Fruit fly (Drosophila melanogaster) whole organism, prepupa: Measurements from ENCODE around the gene msi.

Experiments
- Blimp-1 ChIP-seq: fragments of 200-800 bp; sonication (Bioruptor generic); optimal IDR thresholded peaks from 3 replicates; lab custom pipeline; 2017; ENCODE audit warnings: missing biosample characterization, missing genetic modification characterization, mild to moderate bottlenecking, moderate library complexity, missing genetic modification reagents
- CG10631 ChIP-seq: fragments of 200-800 bp; sonication (Bioruptor generic); optimal IDR thresholded peaks from 2 replicates; lab custom pipeline; 2016; ENCODE audit warnings: missing biosample characterization, missing genetic modification characterization
- CG11294 ChIP-seq: fragments of 200-800 bp; sonication (Bioruptor generic); IDR thresholded peaks from 2 replicates; pipeline ENCODE4 v1.3.6; 2022; ENCODE audit warnings: missing biosample characterization, missing genetic modification characterization
- CG11762 ChIP-seq: fragments of 200-800 bp; sonication (Bioruptor generic); optimal IDR thresholded peaks from 3 replicates; lab custom pipeline; 2016; ENCODE audit warnings: missing biosample characterization, missing genetic modification characterization; ENCODE audit not compliant: insufficient read depth
- CG15336 ChIP-seq: fragments of 200-800 bp; sonication (Bioruptor generic); IDR thresholded peaks from 2 replicates; pipeline ENCODE4 v1.3.6; 2022; ENCODE audit warnings: missing biosample characterization, missing genetic modification characterization
- CG1621 ChIP-seq: fragments of 200-800 bp; sonication (Bioruptor generic); optimal IDR thresholded peaks from 3 replicates; lab custom pipeline; 2018; ENCODE audit warnings: missing biosample characterization, mild to moderate bottlenecking, missing genetic modification characterization
- CG3032 ChIP-seq: fragments of 200-800 bp; optimal IDR thresholded peaks from 2 replicates; lab custom pipeline; 2019; ENCODE audit warnings: missing biosample characterization, mild to moderate bottlenecking, missing genetic modification characterization, moderate library complexity
- CG32006 ChIP-seq: fragments of 200-800 bp; sonication (Bioruptor generic); optimal IDR thresholded peaks from 3 replicates; lab custom pipeline; 2017; ENCODE audit warnings: missing biosample characterization, mild to moderate bottlenecking, missing genetic modification characterization
- CG34406 ChIP-seq: fragments of 200-800 bp; sonication (Bioruptor generic); optimal IDR thresholded peaks from 3 replicates; lab custom pipeline; 2016; ENCODE audit warnings: missing biosample characterization, missing genetic modification characterization
- CG3919 ChIP-seq: fragments of 200-800 bp; sonication (Bioruptor generic); optimal IDR thresholded peaks from 3 replicates; lab custom pipeline; 2016; ENCODE audit warnings: missing biosample characterization, missing genetic modification characterization
- CG6163 ChIP-seq: fragments of 200-800 bp; sonication (Bioruptor generic); IDR thresholded peaks from 3 replicates; pipeline ENCODE4 v1.3.6; 2022; ENCODE audit warnings: missing biosample characterization, missing genetic modification characterization
- CG6276 ChIP-seq: fragments of 200-800 bp; sonication (Bioruptor generic); optimal IDR thresholded peaks from 2 replicates; lab custom pipeline; 2017; ENCODE audit warnings: missing biosample characterization, mild to moderate bottlenecking, missing genetic modification characterization
- CG6808 ChIP-seq: fragments of 200-800 bp; sonication (Bioruptor generic); optimal IDR thresholded peaks from 3 replicates; lab custom pipeline; 2017; ENCODE audit warnings: missing biosample characterization, missing genetic modification characterization, mild to moderate bottlenecking, moderate library complexity, missing genetic modification reagents
- CG6854 ChIP-seq: fragments of 200-800 bp; sonication (Bioruptor generic); optimal IDR thresholded peaks from 2 replicates; lab custom pipeline; 2017; ENCODE audit warnings: missing biosample characterization, mild to moderate bottlenecking, missing genetic modification characterization
- CG7368 ChIP-seq: fragments of 200-800 bp; sonication (Bioruptor generic); optimal IDR thresholded peaks from 3 replicates; lab custom pipeline; 2016; ENCODE audit warnings: missing biosample characterization, missing genetic modification characterization
- CG8119 ChIP-seq: fragments of 200-800 bp; sonication (Bioruptor generic); IDR thresholded peaks from 3 replicates; pipeline ENCODE4 v1.3.6; 2022; ENCODE audit warnings: missing biosample characterization, missing genetic modification characterization
- CG8319 ChIP-seq: fragments of 200-800 bp; sonication (Bioruptor generic); optimal IDR thresholded peaks from 3 replicates; lab custom pipeline; 2016; ENCODE audit warnings: missing biosample characterization, missing genetic modification characterization
- CG8632 ChIP-seq: fragments of 200-800 bp; sonication (Bioruptor generic); optimal IDR thresholded peaks from 3 replicates; lab custom pipeline; 2016; ENCODE audit warnings: missing biosample characterization, missing genetic modification characterization
- CG9139 ChIP-seq: fragments of 200-800 bp; sonication (Bioruptor generic); optimal IDR thresholded peaks from 3 replicates; lab custom pipeline; 2017; ENCODE audit warnings: missing biosample characterization, mild to moderate bottlenecking, missing genetic modification characterization
- Eip78C ChIP-seq: fragments of 200-800 bp; sonication (Bioruptor generic); peaks from one replicate; lab custom pipeline; 2016; ENCODE audit warnings: missing biosample characterization, missing genetic modification characterization
- Ets21C ChIP-seq: fragments of 200-800 bp; sonication (Bioruptor generic); optimal IDR thresholded peaks from 3 replicates; lab custom pipeline; 2016; ENCODE audit warnings: missing biosample characterization, missing genetic modification characterization
- Ets96B ChIP-seq: fragments of 200-800 bp; optimal IDR thresholded peaks from 2 replicates; lab custom pipeline; 2019; ENCODE audit warnings: missing biosample characterization, mild to moderate bottlenecking, missing genetic modification characterization, moderate library complexity
- Hr38 ChIP-seq: sonication (Bioruptor generic); optimal IDR thresholded peaks from 2 replicates; lab custom pipeline; 2016; ENCODE audit warnings: missing biosample characterization, missing genetic modification characterization
- Hr39 ChIP-seq: fragments of 200-800 bp; sonication (Bioruptor generic); optimal IDR thresholded peaks from 2 replicates; lab custom pipeline; 2016; ENCODE audit warnings: missing biosample characterization, missing genetic modification characterization
- Hr4 ChIP-seq: fragments of 200-800 bp; sonication (Bioruptor generic); optimal IDR thresholded peaks from 3 replicates; lab custom pipeline; 2016; ENCODE audit warnings: missing biosample characterization, missing genetic modification characterization
- Met ChIP-seq: fragments of 200-800 bp; sonication (Bioruptor generic); optimal IDR thresholded peaks from 3 replicates; lab custom pipeline; 2016; ENCODE audit warnings: missing biosample characterization, missing genetic modification characterization
- OdsH ChIP-seq: fragments of 200-800 bp; sonication (Bioruptor generic); optimal IDR thresholded peaks from 3 replicates; lab custom pipeline; 2016; ENCODE audit warnings: missing biosample characterization, missing genetic modification characterization
- Sox102F ChIP-seq: fragments of 200-800 bp; sonication (Bioruptor generic); optimal IDR thresholded peaks from 2 replicates; lab custom pipeline; 2016; ENCODE audit warnings: missing biosample characterization, mild to moderate bottlenecking, missing genetic modification characterization
- Sox14 ChIP-seq: fragments of 200-800 bp; sonication (Bioruptor generic); optimal IDR thresholded peaks from 3 replicates; lab custom pipeline; 2016; ENCODE audit warnings: missing biosample characterization, missing genetic modification characterization
- achi ChIP-seq: fragments of 200-800 bp; sonication (Bioruptor generic); optimal IDR thresholded peaks from 3 replicates; lab custom pipeline; 2016; ENCODE audit warnings: missing biosample characterization, missing genetic modification characterization
- acj6 ChIP-seq: fragments of 200-800 bp; sonication (Bioruptor generic); optimal IDR thresholded peaks from 3 replicates; lab custom pipeline; 2016; ENCODE audit warnings: missing biosample characterization, missing genetic modification characterization
- dac ChIP-seq: fragments of 200-800 bp; sonication (Bioruptor generic); optimal IDR thresholded peaks from 2 replicates; lab custom pipeline; 2017; ENCODE audit warnings: missing biosample characterization, mild to moderate bottlenecking, missing genetic modification characterization
- dsx ChIP-seq: fragments of 200-800 bp; optimal IDR thresholded peaks from 3 replicates; lab custom pipeline; 2019; ENCODE audit warnings: missing biosample characterization, mild to moderate bottlenecking, missing genetic modification characterization, moderate library complexity; ENCODE audit not compliant: poor library complexity, severe bottlenecking
- eg ChIP-seq: fragments of 200-800 bp; sonication (Bioruptor generic); IDR thresholded peaks from 3 replicates; pipeline ENCODE4 v1.3.6; 2022; ENCODE audit warnings: missing biosample characterization, missing genetic modification characterization
- esn ChIP-seq: fragments of 200-800 bp; sonication (Bioruptor generic); optimal IDR thresholded peaks from 2 replicates; lab custom pipeline; 2016; ENCODE audit warnings: missing biosample characterization, mild to moderate bottlenecking, missing genetic modification characterization, moderate library complexity
- fd59A ChIP-seq: fragments of 200-800 bp; sonication (Bioruptor generic); optimal IDR thresholded peaks from 2 replicates; lab custom pipeline; 2017; ENCODE audit warnings: missing biosample characterization, mild to moderate bottlenecking, missing genetic modification characterization, missing genetic modification reagents
- fd85E ChIP-seq: fragments of 200-800 bp; sonication (Bioruptor generic); optimal IDR thresholded peaks from 3 replicates; lab custom pipeline; 2016; ENCODE audit warnings: missing biosample characterization, missing genetic modification characterization
- fkh ChIP-seq: fragments of 200-800 bp; sonication (Bioruptor generic); optimal IDR thresholded peaks from 3 replicates; lab custom pipeline; 2017; ENCODE audit warnings: missing biosample characterization, mild to moderate bottlenecking, missing genetic modification characterization, moderate library complexity
- lz ChIP-seq: fragments of 200-800 bp; sonication (Bioruptor generic); optimal IDR thresholded peaks from 3 replicates; lab custom pipeline; 2016; ENCODE audit warnings: missing biosample characterization, missing genetic modification characterization
- salr ChIP-seq, 2 experiments: fragments of 200-800 bp; sonication (Bioruptor generic); optimal IDR thresholded peaks; 3 replicates each; lab custom pipeline; 2016 to 2018; ENCODE audit warnings: missing biosample characterization in 2 of 2, missing genetic modification characterization in 2 of 2, mild to moderate bottlenecking in 1 of 2
- spab ChIP-seq: fragments of 200-800 bp; sonication (Bioruptor generic); optimal IDR thresholded peaks from 2 replicates; lab custom pipeline; 2017; ENCODE audit warnings: missing biosample characterization, mild to moderate bottlenecking, missing genetic modification characterization, missing genetic modification reagents
- ss ChIP-seq, 2 experiments: fragments of 200-800 bp; sonication (Bioruptor generic); optimal IDR thresholded peaks; 2 replicates in 1 of 2; 3 replicates in 1 of 2; lab custom pipeline; 2017 to 2018; ENCODE audit warnings: mild to moderate bottlenecking in 2 of 2, missing biosample characterization in 2 of 2, missing genetic modification characterization in 2 of 2, moderate library complexity in 1 of 2
- svp ChIP-seq: fragments of 200-800 bp; sonication (Bioruptor generic); peaks from one replicate; lab custom pipeline; 2016; ENCODE audit warnings: missing biosample characterization, missing genetic modification characterization
- topi ChIP-seq: fragments of 200-800 bp; sonication (Bioruptor generic); optimal IDR thresholded peaks from 3 replicates; lab custom pipeline; 2016; ENCODE audit warnings: missing biosample characterization, missing genetic modification characterization
- vri ChIP-seq: fragments of 200-800 bp; sonication (Bioruptor generic); optimal IDR thresholded peaks from 3 replicates; lab custom pipeline; 2016; ENCODE audit warnings: missing biosample characterization, mild to moderate bottlenecking, missing genetic modification characterization

msi gene

dm6 chr3R:25490375-25490774 is 25.5 kb upstream of the msi start (continued):
- no peak for TF ChIP-seq CG6854 (GFP tag; lab: Kevin White, UChicago)
- no peak for TF ChIP-seq Hr38 (GFP tag; lab: Kevin White, UChicago)
- no peak for TF ChIP-seq vri (GFP tag; lab: Kevin White, UChicago)
- no peak for TF ChIP-seq CG9139
- TF ChIP-seq CG3919 (GFP tag; lab: Kevin White, UChicago): peak; percentile 36
- TF ChIP-seq fd59A (GFP tag; lab: Kevin White, UChicago): no peak
- TF ChIP-seq Sox102F (GFP tag; lab: Kevin White, UChicago): no peak
- peak; percentile 9 for TF ChIP-seq CG8319 (GFP tag; lab: Kevin White, UChicago)
- no peak for TF ChIP-seq fd85E (GFP tag; lab: Kevin White, UChicago)
- TF ChIP-seq spab (GFP tag; lab: Kevin White, UChicago): no peak
- TF ChIP-seq fkh (GFP tag; lab: Kevin White, UChicago): peak; percentile 44
- peak; percentile 47 for TF ChIP-seq CG11762 (GFP tag; lab: Kevin White, UChicago)
- TF ChIP-seq Blimp-1 (GFP tag; lab: Kevin White, UChicago): no peak
- peak; percentile 87 for TF ChIP-seq CG8119 (GFP tag; lab: Robert Waterston, UW)
- peak; percentile 63 for TF ChIP-seq CG11294 (GFP tag; lab: Robert Waterston, UW)

dm6 chr3R:25490778-25491664 is 24.9 kb upstream of the msi start, which contains the start of the genes Gnpat and CG5112:
Gnpat (minus strand) TSS chr3R:25490936.
CG5112 (plus strand) TSS chr3R:25491460.
- TF ChIP-seq achi (GFP tag; lab: Kevin White, UChicago) (peak; percentile 21), Met (GFP tag; lab: Kevin White, UChicago) (no peak), CG32006 (GFP tag; lab: Kevin White, UChicago) (peak; percentile 28), CG11294 (GFP tag; lab: Robert Waterston, UW) (peak; percentile 6; the same call in 1 of the 2 replicates), fd59A (GFP tag; lab: Kevin White, UChicago) (peak; percentile 18), CG11762 (GFP tag; lab: Kevin White, UChicago) (no peak), CG15336 (0 out of 2 replicates have a peak, but pooled peaks have one; percentile 20), CG1621 (tag; lab: Kevin White, UChicago) (peak; percentile 61), Ets21C (GFP tag; lab: Kevin White, UChicago) (peak; percentile 1), CG6163 (GFP tag; lab: Robert Waterston, UW) (peak; percentile 63), CG6276 (GFP tag; lab: Kevin White, UChicago) (peak; percentile 24), acj6 (no peak), Sox14 (GFP tag; lab: Kevin White, UChicago) (no peak), CG3032 (tag; lab: Kevin White, UChicago) (peak; percentile 57), CG8319 (GFP tag; lab: Kevin White, UChicago) (peak; percentile 5), svp (GFP tag; lab: Kevin White, UChicago) (peak; percentile 70), CG7368 (GFP tag; lab: Kevin White, UChicago) (no peak), Sox102F (GFP tag; lab: Kevin White, UChicago) (peak; percentile 3), OdsH (GFP tag; lab: Kevin White, UChicago) (peak; percentile 0), spab (GFP tag; lab: Kevin White, UChicago) (peak; percentile 4), CG6808 (GFP tag; lab: Kevin White, UChicago) (peak; percentile 36), topi (GFP tag; lab: Kevin White, UChicago) (no peak), ss (GFP tag; optimal IDR thresholded peaks at IDR 0.05; lab: Kevin White, UChicago) (peak in 1 of 2 experiments; percentile 24), salr (GFP tag; optimal IDR thresholded peaks at IDR 0.05; lab: Kevin White, UChicago) (no peak), dsx (GFP tag; lab: Kevin White, UChicago) (peak; percentile 6), CG8632 (GFP tag; lab: Kevin White, UChicago) (peak; percentile 50), dac (GFP tag; lab: Kevin White, UChicago) (no peak), CG10631 (peak; percentile 42), eg (GFP tag; lab: Robert Waterston, UW) (peak; percentile 55), Blimp-1 (GFP tag; lab: Kevin White, UChicago) (peak; percentile 2), Hr39 (GFP tag; lab: Kevin White, UChicago) (peak; percentile 27), Eip78C (GFP tag; lab: Kevin White, UChicago) (peak; percentile 44), Ets96B (peak; percentile 28), CG34406 (peak; percentile 44), esn (GFP tag; lab: Kevin White, UChicago) (peak; percentile 26), lz (GFP tag; lab: Kevin White, UChicago) (peak; percentile 16), vri (GFP tag; lab: Kevin White, UChicago) (peak; percentile 9), CG9139 (peak; percentile 6), Hr4 (GFP tag; lab: Kevin White, UChicago) (no peak)
